Fruit fly (Drosophila melanogaster) whole organism: ENCODE data around the gene Sfp24Bc.
A peak's percentile ranks its signal among the peaks of the same experiment; 100 is the strongest.

ENCODE experiments used
- CG8478 ChIP-seq: fragments of >200 bp; optimal IDR thresholded peaks from 2 replicates; lab custom pipeline; 2018; ENCODE audit warnings: inconsistent platforms
- Dll ChIP-seq: fragments of >200 bp; optimal IDR thresholded peaks from 2 replicates; lab custom pipeline; 2017
- EcR ChIP-seq, 2 experiments: fragments of >200 bp; optimal IDR thresholded peaks; 2 replicates each; lab custom pipeline; 2017; ENCODE audit warnings: missing biosample characterization in 2 of 2, missing genetic modification characterization in 2 of 2, missing genetic modification reagents in 2 of 2
- pan ChIP-seq: fragments of >200 bp; optimal IDR thresholded peaks from 2 replicates; lab custom pipeline; 2017
- psq ChIP-seq: fragments of >200 bp; optimal IDR thresholded peaks from 2 replicates; lab custom pipeline; 2017
- usp ChIP-seq: fragments of >200 bp; optimal IDR thresholded peaks from 2 replicates; lab custom pipeline; 2017; ENCODE audit warnings: missing biosample characterization, missing genetic modification characterization, mixed read lengths

DNA sequence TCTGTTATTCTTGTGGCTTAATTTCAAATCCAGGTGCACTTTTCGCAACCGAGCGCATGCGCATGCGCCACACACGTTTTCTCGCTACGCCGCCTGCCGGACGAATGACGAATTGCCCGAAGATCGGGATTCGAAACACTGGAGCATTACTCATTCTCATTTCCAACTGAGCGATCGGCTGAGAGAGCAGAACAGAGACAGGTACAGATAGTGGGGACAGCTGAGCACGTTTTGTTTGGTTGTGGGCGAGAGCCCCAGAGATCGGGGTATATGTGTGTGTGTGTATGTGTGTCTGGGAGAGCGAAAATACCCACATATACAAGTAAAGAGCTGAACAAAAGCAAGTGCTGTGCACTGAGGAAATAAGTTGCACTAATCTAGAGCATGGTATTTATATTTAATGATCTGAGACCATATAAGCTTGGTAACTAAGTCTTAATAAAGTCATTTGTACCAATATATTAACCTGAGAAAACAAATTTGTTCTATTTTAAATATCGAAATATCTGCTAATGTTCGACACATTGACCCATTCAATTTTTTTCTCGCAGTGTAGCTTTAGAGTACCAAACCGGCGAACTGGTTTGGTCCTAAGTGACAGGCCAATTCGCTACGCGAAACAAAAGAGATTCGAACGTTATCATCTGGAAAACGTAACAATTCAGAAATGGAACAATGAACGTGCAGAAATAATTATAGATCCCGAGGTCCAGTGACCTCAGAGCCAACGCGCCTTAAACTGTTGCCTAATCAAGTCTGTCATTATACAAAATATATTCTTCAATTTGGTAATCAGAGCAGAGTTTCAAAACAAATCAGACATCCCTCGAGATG is 38.1 kb downstream of the Sfp24Bc start:
- TF ChIP-seq Dll (lab: Kevin White, UChicago) (peak; percentile 88), CG8478 (no peak), psq (no peak), EcR (GFP tag; optimal IDR thresholded peaks at IDR 0.05; lab: Kevin White, UChicago) (no peak), pan (lab: Kevin White, UChicago) (no peak), usp (GFP tag; lab: Kevin White, UChicago) (no peak)
